Worm (Caenorhabditis elegans) whole organism, early embryonic: ENCODE data around the gene vap-1.

Experiments
- B0310.2 ChIP-seq: sonication (generic microtip); optimal IDR thresholded peaks from 2 replicates; lab custom pipeline; 2016; ENCODE audit warnings: mild to moderate bottlenecking, missing genetic modification characterization, missing compliant biosample characterization
- F13C5.2 ChIP-seq: sonication (generic microtip); optimal IDR thresholded peaks from 2 replicates; lab custom pipeline; 2017; ENCODE audit warnings: mild to moderate bottlenecking, missing genetic modification characterization, inconsistent platforms, missing compliant biosample characterization
- aly-1 ChIP-seq: sonication (generic microtip); optimal IDR thresholded peaks from 2 replicates; lab custom pipeline; 2016; ENCODE audit warnings: missing genetic modification characterization, missing compliant biosample characterization
- ama-1 ChIP-seq: fragments of 150-350 bp; optimal IDR thresholded peaks from 2 replicates; lab custom pipeline; 2014
- ceh-13 ChIP-seq: fragments of 200-800 bp; sonication (Bioruptor generic); optimal IDR thresholded peaks from 2 replicates; lab custom pipeline; 2018; ENCODE audit warnings: mild to moderate bottlenecking, missing genetic modification characterization, missing compliant biosample characterization
- ceh-36 ChIP-seq: sonication (generic microtip); optimal IDR thresholded peaks from 2 replicates; lab custom pipeline; 2016; ENCODE audit warnings: missing genetic modification characterization, inconsistent platforms, missing compliant biosample characterization
- ets-7 ChIP-seq: sonication (generic microtip); optimal IDR thresholded peaks from 2 replicates; lab custom pipeline; 2016; ENCODE audit warnings: missing genotype, missing genetic modification characterization, missing compliant biosample characterization
- flt-1 ChIP-seq: fragments of 200-800 bp; sonication (Bioruptor generic); IDR thresholded peaks from 2 replicates; pipeline ENCODE4 v1.3.6; 2022; ENCODE audit warnings: missing genetic modification characterization, missing compliant biosample characterization
- hmbx-1 ChIP-seq: sonication (generic microtip); optimal IDR thresholded peaks from 2 replicates; lab custom pipeline; 2016; ENCODE audit warnings: mild to moderate bottlenecking, missing genetic modification characterization, missing compliant biosample characterization
- hmg-4 ChIP-seq: fragments of 200-800 bp; sonication (Bioruptor generic); optimal IDR thresholded peaks from 2 replicates; lab custom pipeline; 2018; ENCODE audit warnings: mild to moderate bottlenecking, missing genetic modification characterization, missing compliant biosample characterization
- hnd-1 ChIP-seq: sonication (generic microtip); optimal IDR thresholded peaks from 2 replicates; lab custom pipeline; 2016; ENCODE audit warnings: missing genetic modification characterization, missing compliant biosample characterization
- pes-1 ChIP-seq: fragments of 200-800 bp; sonication (Bioruptor generic); IDR thresholded peaks from 2 replicates; pipeline ENCODE4 v1.3.6; 2022; ENCODE audit warnings: missing genetic modification reagents, missing genetic modification characterization, missing compliant biosample characterization
- scrt-1 ChIP-seq: fragments of 200-800 bp; sonication (Bioruptor generic); IDR thresholded peaks from 2 replicates; pipeline ENCODE4 v1.3.6; 2022; ENCODE audit warnings: missing genetic modification characterization, missing compliant biosample characterization
- sea-1 ChIP-seq: fragments of 200-800 bp; sonication (Bioruptor generic); conservative IDR thresholded peaks from 2 replicates; pipeline ENCODE4 v1.3.6; 2022; ENCODE audit warnings: missing genetic modification characterization, missing compliant biosample characterization
- tbx-11 ChIP-seq: fragments of 200-800 bp; sonication (Bioruptor generic); IDR thresholded peaks from 2 replicates; pipeline ENCODE4 v1.3.6; 2022; ENCODE audit warnings: missing genetic modification characterization, missing compliant biosample characterization
- tbx-37 ChIP-seq: fragments of 200-800 bp; sonication (Bioruptor generic); conservative IDR thresholded peaks from 2 replicates; pipeline ENCODE4 v1.3.6; 2022; ENCODE audit warnings: missing genetic modification reagents, missing genetic modification characterization, missing compliant biosample characterization
- tra-4 ChIP-seq: sonication (generic microtip); optimal IDR thresholded peaks from 2 replicates; lab custom pipeline; 2017; ENCODE audit warnings: missing genetic modification characterization, missing compliant biosample characterization

The vap-1 gene

ce11 chrX:17375877-17376276, 20.5 kb downstream of the vap-1 start:
- no peak for TF ChIP-seq tbx-11 (GFP tag; lab: Robert Waterston, UW)
- no peak for TF ChIP-seq F13C5.2 (tag; lab: Kevin White, UChicago)
- no peak for TF ChIP-seq hnd-1 (tag; lab: Kevin White, UChicago)
- no peak for TF ChIP-seq tra-4 (tag; lab: Kevin White, UChicago)
- no peak for TF ChIP-seq ama-1 (lab: Kevin White, UChicago)
- TF ChIP-seq ceh-36 (tag; lab: Kevin White, UChicago) = no peak
- no peak for TF ChIP-seq aly-1 (tag; lab: Kevin White, UChicago)
- TF ChIP-seq sea-1 = no peak
- TF ChIP-seq hmbx-1 (tag; lab: Kevin White, UChicago) = no peak

ce11 chrX:17374534-17374933, 21.8 kb downstream of the vap-1 start, which contains the start of gene F10D7.3:
F10D7.3 (minus strand) TSS chrX:17374634.
- TF ChIP-seq tbx-11 (GFP tag; lab: Robert Waterston, UW) = no peak
- no peak for TF ChIP-seq scrt-1
- no peak for TF ChIP-seq ceh-13 (GFP tag; lab: Kevin White, UChicago)
- TF ChIP-seq ceh-36 (tag; lab: Kevin White, UChicago) = no peak
- TF ChIP-seq aly-1 (tag; lab: Kevin White, UChicago) = no peak
- TF ChIP-seq tra-4 (tag; lab: Kevin White, UChicago) = no peak
- no peak for TF ChIP-seq tbx-37 (GFP tag; lab: Robert Waterston, UW)
- no peak for TF ChIP-seq flt-1 (GFP tag; lab: Robert Waterston, UW)
- TF ChIP-seq hmg-4 (GFP tag; lab: Kevin White, UChicago) = no peak
- TF ChIP-seq F13C5.2 (tag; lab: Kevin White, UChicago) = no peak
- no peak for TF ChIP-seq sea-1
- no peak for TF ChIP-seq pes-1 (GFP tag; lab: Robert Waterston, UW)

ce11 chrX:17373955-17374354, 22.4 kb downstream of the vap-1 start:
- no peak for TF ChIP-seq hnd-1 (tag; lab: Kevin White, UChicago)
- TF ChIP-seq ceh-36 (tag; lab: Kevin White, UChicago) = no peak
- no peak for TF ChIP-seq sea-1
- TF ChIP-seq flt-1 (GFP tag; lab: Robert Waterston, UW) = no peak
- TF ChIP-seq ama-1 (lab: Kevin White, UChicago) = no peak
- TF ChIP-seq tbx-37 (GFP tag; lab: Robert Waterston, UW) = no peak
- TF ChIP-seq ceh-13 (GFP tag; lab: Kevin White, UChicago) = no peak
- TF ChIP-seq hmbx-1 (tag; lab: Kevin White, UChicago) = no peak
- TF ChIP-seq tra-4 (tag; lab: Kevin White, UChicago) = no peak
- TF ChIP-seq F13C5.2 (tag; lab: Kevin White, UChicago) = no peak
- TF ChIP-seq B0310.2 (tag; lab: Kevin White, UChicago) = no peak
- no peak for TF ChIP-seq tbx-11 (GFP tag; lab: Robert Waterston, UW)
- TF ChIP-seq pes-1 (GFP tag; lab: Robert Waterston, UW) = no peak
- TF ChIP-seq hmg-4 (GFP tag; lab: Kevin White, UChicago) = no peak
- TF ChIP-seq ets-7 = no peak

- TF ChIP-seq tbx-11 (GFP tag; lab: Robert Waterston, UW) (no peak), B0310.2 (tag; lab: Kevin White, UChicago) (no peak), pes-1 (GFP tag; lab: Robert Waterston, UW) (no peak), ceh-13 (GFP tag; lab: Kevin White, UChicago) (no peak), hmg-4 (GFP tag; lab: Kevin White, UChicago) (no peak), hmbx-1 (tag; lab: Kevin White, UChicago) (no peak), sea-1 (no peak), flt-1 (GFP tag; lab: Robert Waterston, UW) (no peak), scrt-1 (no peak)
Observed at ce11 chrX:17369514-17369913, 26.8 kb downstream of the vap-1 start.

- TF ChIP-seq tbx-37 (GFP tag; lab: Robert Waterston, UW) (no peak), ceh-36 (tag; lab: Kevin White, UChicago) (no peak), aly-1 (tag; lab: Kevin White, UChicago) (no peak), hnd-1 (tag; lab: Kevin White, UChicago) (no peak), scrt-1 (no peak)
Observed at ce11 chrX:17368542-17368941, 27.8 kb downstream of the vap-1 start, which contains the start of gene mfsd-10. mfsd-10 (minus strand) TSS chrX:17368642.

- TF ChIP-seq flt-1 (GFP tag; lab: Robert Waterston, UW) (no peak), aly-1 (tag; lab: Kevin White, UChicago) (no peak), sea-1 (no peak), ceh-36 (tag; lab: Kevin White, UChicago) (no peak), tbx-37 (GFP tag; lab: Robert Waterston, UW) (no peak), F13C5.2 (tag; lab: Kevin White, UChicago) (no peak), hnd-1 (tag; lab: Kevin White, UChicago) (no peak), ets-7 (no peak), tbx-11 (GFP tag; lab: Robert Waterston, UW) (no peak), ceh-13 (GFP tag; lab: Kevin White, UChicago) (no peak), scrt-1 (no peak)
Observed at ce11 chrX:17363491-17363890, 32.9 kb downstream of the vap-1 start.

ce11 chrX:17362529-17362928, 33.8 kb downstream of the vap-1 start, which contains the start of gene F10D7.11:
F10D7.11 (plus strand) TSS chrX:17362829.
- TF ChIP-seq hmg-4 (GFP tag; lab: Kevin White, UChicago) (no peak), aly-1 (tag; lab: Kevin White, UChicago) (no peak)

DNA sequence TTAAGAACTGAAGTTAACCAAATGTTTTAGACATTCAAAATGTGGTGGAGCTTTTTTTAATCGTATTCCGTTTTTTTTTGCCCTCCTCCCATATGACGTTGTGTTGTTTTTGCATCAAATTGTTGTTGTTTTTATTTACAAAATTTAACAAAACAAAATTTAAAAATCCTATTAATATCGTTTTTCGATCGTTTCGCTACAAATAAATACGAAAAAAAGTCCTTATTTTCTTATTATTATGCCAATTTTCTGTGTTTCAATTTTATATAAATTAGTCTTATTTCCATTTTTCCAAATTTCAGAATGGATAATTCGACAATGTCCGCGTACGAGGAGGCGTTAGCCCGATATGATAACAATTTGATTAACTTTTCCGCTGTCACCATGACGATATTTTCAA, 36.9 kb downstream of the vap-1 start, which contains the start of gene npr-36:
TSS of gene npr-36 (plus strand) at position 301 of the 400 bp plus-strand sequence.
- TF ChIP-seq F13C5.2 (tag; lab: Kevin White, UChicago) (no peak), ceh-36 (tag; lab: Kevin White, UChicago) (no peak)
